Worm (Caenorhabditis elegans) whole organism, L2 larva: Measurements from ENCODE around the gene rhi-1.
A peak's percentile ranks its signal among the peaks of the same experiment; 100 is the strongest.

ENCODE experiments used
- crh-2 ChIP-seq: sonication (generic microtip); optimal IDR thresholded peaks from 2 replicates; lab custom pipeline; 2017; ENCODE audit warnings: missing biosample characterization, missing genetic modification characterization
- dmd-4 ChIP-seq: sonication (generic microtip); optimal IDR thresholded peaks from 2 replicates; lab custom pipeline; 2017; ENCODE audit warnings: missing biosample characterization, missing genetic modification characterization
- egl-27 ChIP-seq: sonication (generic microtip); optimal IDR thresholded peaks from 3 replicates; lab custom pipeline; 2017; ENCODE audit warnings: missing biosample characterization, missing genetic modification reagents, missing genetic modification characterization
- fos-1 ChIP-seq: fragments of 150-350 bp; optimal IDR thresholded peaks from 2 replicates; lab custom pipeline; 2014; ENCODE audit warnings: missing biosample characterization, missing genetic modification characterization
- mdl-1 ChIP-seq, 2 experiments: fragments of 150-350 bp in 1 of 2; sonication (generic microtip) in 1 of 2; optimal IDR thresholded peaks; 2 replicates each; lab custom pipeline; 2017; ENCODE audit warnings: missing biosample characterization in 2 of 2, missing genetic modification characterization in 2 of 2
- nhr-12 ChIP-seq: fragments of 150-350 bp; optimal IDR thresholded peaks from 2 replicates; lab custom pipeline; 2014; ENCODE audit warnings: missing biosample characterization, missing genetic modification characterization
- nhr-25 ChIP-seq: fragments of 150-350 bp; sonication (generic microtip); optimal IDR thresholded peaks from 3 replicates; lab custom pipeline; 2014; ENCODE audit warnings: missing biosample characterization, missing genetic modification characterization
- snpc-4 ChIP-seq: fragments of 150-350 bp; optimal IDR thresholded peaks from 2 replicates; lab custom pipeline; 2014; ENCODE audit warnings: missing biosample characterization, missing genetic modification characterization

DNA sequence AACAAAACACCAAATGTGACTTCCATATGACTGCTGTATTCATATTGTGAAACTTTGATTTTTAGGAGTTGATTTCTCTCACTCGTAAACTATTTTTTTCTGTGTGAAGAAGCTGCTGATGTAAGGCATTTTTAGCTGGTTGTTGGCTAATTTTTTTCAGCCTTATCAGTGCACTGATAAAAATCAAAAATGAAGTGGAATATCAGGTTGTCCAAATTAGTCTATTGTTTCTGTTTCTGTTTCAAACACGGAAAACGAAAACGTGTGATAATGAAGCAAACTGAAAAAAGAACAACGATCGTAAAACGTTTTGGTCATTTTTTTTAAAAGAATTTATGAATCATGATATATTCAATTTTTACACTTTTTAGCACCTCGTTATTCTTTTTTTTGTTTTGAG is 27.5 kb upstream of the rhi-1 start:
- TF ChIP-seq mdl-1 (tag; optimal IDR thresholded peaks at IDR 0.05; lab: Kevin White, UChicago), result no peak
- TF ChIP-seq nhr-25 (tag; lab: Kevin White, UChicago), result no peak
- TF ChIP-seq crh-2 (tag; lab: Kevin White, UChicago), result peak; percentile 39
- TF ChIP-seq egl-27 (tag; lab: Kevin White, UChicago), result no peak
- TF ChIP-seq dmd-4, result no peak
- TF ChIP-seq nhr-12 (tag; lab: Kevin White, UChicago), result no peak
- TF ChIP-seq snpc-4 (tag; lab: Kevin White, UChicago), result no peak
- peak; percentile 91 for TF ChIP-seq fos-1 (tag; lab: Kevin White, UChicago)
